Fruit fly (Drosophila melanogaster) whole organism, embryonic: ENCODE measurements around the gene Bhmt.

ENCODE experiments used
- Atf-2 ChIP-seq: fragments of 200-800 bp; sonication (Bioruptor generic); optimal IDR thresholded peaks from 2 replicates; lab custom pipeline; 2016; ENCODE audit warnings: missing biosample characterization, missing genetic modification characterization
- Atf6 ChIP-seq: fragments of 200-800 bp; sonication (Bioruptor generic); IDR thresholded peaks from 2 replicates; pipeline ENCODE4 v1.3.6; 2022; ENCODE audit warnings: missing biosample characterization, missing genetic modification characterization
- BtbVII ChIP-seq: fragments of 200-800 bp; sonication (Bioruptor generic); optimal IDR thresholded peaks from 3 replicates; lab custom pipeline; 2017; ENCODE audit warnings: missing biosample characterization, mild to moderate bottlenecking, missing genetic modification characterization
- Bteb2 ChIP-seq: fragments of 200-800 bp; sonication (Bioruptor generic); optimal IDR thresholded peaks from 2 replicates; lab custom pipeline; 2016; ENCODE audit warnings: missing biosample characterization, missing genetic modification characterization
- CG10267 ChIP-seq: fragments of 200-800 bp; sonication (Bioruptor generic); optimal IDR thresholded peaks from 2 replicates; lab custom pipeline; 2018; ENCODE audit warnings: missing biosample characterization, mild to moderate bottlenecking, missing genetic modification characterization, moderate library complexity
- CG10321 ChIP-seq: fragments of 200-800 bp; sonication (Bioruptor generic); IDR thresholded peaks from 2 replicates; pipeline ENCODE4 v1.3.6; 2022; ENCODE audit warnings: missing biosample characterization, missing genetic modification characterization
- CG12236 ChIP-seq: fragments of 200-800 bp; sonication (Bioruptor generic); optimal IDR thresholded peaks from 2 replicates; lab custom pipeline; 2016; ENCODE audit warnings: missing biosample characterization, missing genetic modification characterization
- CG13296 ChIP-seq: fragments of 200-800 bp; sonication (Bioruptor generic); optimal IDR thresholded peaks from 3 replicates; lab custom pipeline; 2018; ENCODE audit warnings: missing biosample characterization, mild to moderate bottlenecking, missing genetic modification characterization
- CG13624 ChIP-seq: fragments of 200-800 bp; sonication (Bioruptor generic); optimal IDR thresholded peaks from 2 replicates; lab custom pipeline; 2016; ENCODE audit warnings: missing biosample characterization, missing genetic modification characterization
- CG1647 ChIP-seq: fragments of 200-800 bp; sonication (Bioruptor generic); optimal IDR thresholded peaks from 3 replicates; lab custom pipeline; 2016; ENCODE audit warnings: missing biosample characterization, missing genetic modification characterization
- CG18262 ChIP-seq: fragments of 200-800 bp; optimal IDR thresholded peaks from 3 replicates; lab custom pipeline; 2019; ENCODE audit warnings: missing biosample characterization, mild to moderate bottlenecking, missing genetic modification characterization, moderate library complexity
- CG30431 ChIP-seq: fragments of 200-800 bp; sonication (Bioruptor generic); optimal IDR thresholded peaks from 2 replicates; lab custom pipeline; 2017; ENCODE audit warnings: missing biosample characterization, missing genetic modification characterization
- CG32767 ChIP-seq: fragments of 200-800 bp; sonication (Bioruptor generic); IDR thresholded peaks from 2 replicates; pipeline ENCODE4 v1.3.6; 2022; ENCODE audit warnings: missing biosample characterization, missing genetic modification characterization
- CG32772 ChIP-seq: fragments of 200-800 bp; sonication (Bioruptor generic); IDR thresholded peaks from 2 replicates; pipeline ENCODE4 v1.3.6; 2022; ENCODE audit warnings: missing biosample characterization, missing genetic modification characterization
- CG34422 ChIP-seq: fragments of 200-800 bp; sonication (Bioruptor generic); IDR thresholded peaks from 3 replicates; pipeline ENCODE4 v1.3.6; 2022; ENCODE audit warnings: missing biosample characterization, missing genetic modification characterization
- CG3838 ChIP-seq: fragments of 200-800 bp; sonication (Bioruptor generic); optimal IDR thresholded peaks from 3 replicates; lab custom pipeline; 2016; ENCODE audit warnings: missing biosample characterization, missing genetic modification characterization
- CG5245 ChIP-seq: fragments of 200-800 bp; sonication (Bioruptor generic); optimal IDR thresholded peaks from 3 replicates; lab custom pipeline; 2016; ENCODE audit warnings: missing biosample characterization, missing genetic modification characterization
- CG5953 ChIP-seq: fragments of 200-800 bp; sonication (Bioruptor generic); IDR thresholded peaks from 2 replicates; pipeline ENCODE4 v1.3.6; 2022; ENCODE audit warnings: missing biosample characterization, missing genetic modification characterization
- CG7745 ChIP-seq: fragments of 200-800 bp; sonication (Bioruptor generic); optimal IDR thresholded peaks from 2 replicates; lab custom pipeline; 2018; ENCODE audit warnings: missing biosample characterization, mild to moderate bottlenecking, missing genetic modification characterization, moderate library complexity
- CG7839 ChIP-seq: fragments of 200-800 bp; sonication (Bioruptor generic); optimal IDR thresholded peaks from 3 replicates; lab custom pipeline; 2018; ENCODE audit warnings: missing biosample characterization, mild to moderate bottlenecking, missing genetic modification characterization, moderate library complexity
- CG7963 ChIP-seq: fragments of 200-800 bp; sonication (Bioruptor generic); IDR thresholded peaks from 3 replicates; pipeline ENCODE4 v1.3.6; 2022; ENCODE audit warnings: missing biosample characterization, missing genetic modification characterization; ENCODE audit not compliant: partially characterized antibody
- CG9437 ChIP-seq: fragments of 200-800 bp; sonication (Bioruptor generic); optimal IDR thresholded peaks from 2 replicates; lab custom pipeline; 2018; ENCODE audit warnings: missing biosample characterization, mild to moderate bottlenecking, missing genetic modification characterization
- CG9797 ChIP-seq: fragments of 200-800 bp; sonication (Bioruptor generic); optimal IDR thresholded peaks from 3 replicates; lab custom pipeline; 2018; ENCODE audit warnings: missing biosample characterization, mild to moderate bottlenecking, missing genetic modification characterization
- CG9817 ChIP-seq: fragments of 200-800 bp; sonication (Bioruptor generic); optimal IDR thresholded peaks from 2 replicates; lab custom pipeline; 2018; ENCODE audit warnings: missing biosample characterization, mild to moderate bottlenecking, missing genetic modification characterization, moderate library complexity
- E2f1 ChIP-seq: fragments of 200-800 bp; sonication (Bioruptor generic); IDR thresholded peaks from 2 replicates; pipeline ENCODE4 v1.3.6; 2022; ENCODE audit warnings: missing biosample characterization, missing genetic modification characterization
- Fer1 ChIP-seq: fragments of 200-800 bp; sonication (Bioruptor generic); optimal IDR thresholded peaks from 2 replicates; lab custom pipeline; 2017; ENCODE audit warnings: missing biosample characterization, mild to moderate bottlenecking, missing genetic modification characterization
- HHEX ChIP-seq: fragments of 200-800 bp; sonication (Bioruptor generic); optimal IDR thresholded peaks from 3 replicates; lab custom pipeline; 2017; ENCODE audit warnings: missing biosample characterization, mild to moderate bottlenecking, missing genetic modification characterization, missing genetic modification reagents
- Nf-YA ChIP-seq: fragments of 200-800 bp; sonication (Bioruptor generic); IDR thresholded peaks from 2 replicates; pipeline ENCODE4 v1.3.6; 2022; ENCODE audit warnings: missing biosample characterization, missing genetic modification characterization
- Ptx1 ChIP-seq: fragments of 200-800 bp; sonication (Bioruptor generic); IDR thresholded peaks from 2 replicates; pipeline ENCODE4 v1.3.6; 2022; ENCODE audit warnings: missing biosample characterization, missing genetic modification characterization
- Vsx1 ChIP-seq: fragments of 200-800 bp; sonication (Bioruptor generic); optimal IDR thresholded peaks from 2 replicates; lab custom pipeline; 2017; ENCODE audit warnings: missing biosample characterization, mild to moderate bottlenecking, missing genetic modification characterization, missing genetic modification reagents
- ase ChIP-seq: fragments of 200-800 bp; sonication (Bioruptor generic); IDR thresholded peaks from 3 replicates; pipeline ENCODE4 v1.3.6; 2022; ENCODE audit warnings: missing biosample characterization, missing genetic modification characterization
- bbx ChIP-seq: fragments of 200-800 bp; sonication (Bioruptor generic); IDR thresholded peaks from 2 replicates; pipeline ENCODE4 v1.3.6; 2022; ENCODE audit warnings: missing biosample characterization, missing genetic modification characterization; ENCODE audit not compliant: partially characterized antibody
- bigmax ChIP-seq: fragments of 200-800 bp; sonication (Bioruptor generic); optimal IDR thresholded peaks from 2 replicates; lab custom pipeline; 2018; ENCODE audit warnings: missing biosample characterization, mild to moderate bottlenecking, missing genetic modification characterization
- bowl ChIP-seq: fragments of 200-800 bp; sonication (Bioruptor generic); IDR thresholded peaks from 2 replicates; pipeline ENCODE4 v1.3.6; 2022; ENCODE audit warnings: missing biosample characterization, missing genetic modification characterization
- cato ChIP-seq: fragments of 200-800 bp; sonication (Bioruptor generic); optimal IDR thresholded peaks from 2 replicates; lab custom pipeline; 2016; ENCODE audit warnings: missing biosample characterization, missing genetic modification characterization, borderline replicate concordance
- chif ChIP-seq, 2 experiments: fragments of 200-800 bp; sonication (Bioruptor generic); optimal IDR thresholded peaks; 3 replicates each; lab custom pipeline; 2016; ENCODE audit warnings: missing biosample characterization in 2 of 2, missing genetic modification characterization in 2 of 2
- croc ChIP-seq: fragments of 200-800 bp; sonication (Bioruptor generic); conservative IDR thresholded peaks from 3 replicates; pipeline ENCODE4 v1.3.6; 2022; ENCODE audit warnings: missing biosample characterization, missing genetic modification characterization
- danr ChIP-seq: fragments of 200-800 bp; sonication (Bioruptor generic); IDR thresholded peaks from 2 replicates; pipeline ENCODE4 v1.3.6; 2022; ENCODE audit warnings: missing biosample characterization, missing genetic modification characterization
- dysf ChIP-seq: fragments of 200-800 bp; sonication (Bioruptor generic); IDR thresholded peaks from 3 replicates; pipeline ENCODE4 v1.3.6; 2022; ENCODE audit warnings: missing biosample characterization, missing genetic modification characterization
- emc ChIP-seq: fragments of 200-800 bp; sonication (Bioruptor generic); optimal IDR thresholded peaks from 2 replicates; lab custom pipeline; 2016; ENCODE audit warnings: missing biosample characterization, missing genetic modification characterization
- gfzf ChIP-seq: fragments of 200-800 bp; sonication (Bioruptor generic); optimal IDR thresholded peaks from 2 replicates; lab custom pipeline; 2016; ENCODE audit warnings: missing biosample characterization, mild to moderate bottlenecking, missing genetic modification characterization, moderate library complexity
- ham ChIP-seq: fragments of 200-800 bp; sonication (Bioruptor generic); IDR thresholded peaks from 2 replicates; pipeline ENCODE4 v1.3.6; 2022; ENCODE audit warnings: missing biosample characterization, missing genetic modification characterization
- jigr1 ChIP-seq: fragments of 200-800 bp; sonication (Bioruptor generic); IDR thresholded peaks from 3 replicates; pipeline ENCODE4 v1.3.6; 2022; ENCODE audit warnings: missing biosample characterization, missing genetic modification characterization
- lab ChIP-seq: fragments of 200-800 bp; sonication (Bioruptor generic); optimal IDR thresholded peaks from 3 replicates; lab custom pipeline; 2017; ENCODE audit warnings: missing biosample characterization, missing genetic modification characterization, mild to moderate bottlenecking, moderate library complexity, missing genetic modification reagents
- mld ChIP-seq: fragments of 200-800 bp; sonication (Bioruptor generic); IDR thresholded peaks from 3 replicates; pipeline ENCODE4 v1.3.6; 2022; ENCODE audit warnings: missing biosample characterization, missing genetic modification characterization; ENCODE audit not compliant: partially characterized antibody
- onecut ChIP-seq: fragments of 200-800 bp; sonication (Bioruptor generic); IDR thresholded peaks from 2 replicates; pipeline ENCODE4 v1.3.6; 2022; ENCODE audit warnings: missing biosample characterization, missing genetic modification characterization
- pan ChIP-seq, 4 experiments: fragments of >200 bp in 3 of 4; fragments of 200-800 bp in 1 of 4; sonication (Bioruptor generic) in 1 of 4; optimal IDR thresholded peaks in 3 of 4; IDR thresholded peaks in 1 of 4; 2 replicates each; pipeline versions ENCODE4 v1.3.6 to Lab custom; 2017 to 2022; ENCODE audit warnings: missing biosample characterization in 2 of 4, missing genetic modification characterization in 2 of 4, mixed read lengths in 1 of 4
- slou ChIP-seq: fragments of 200-800 bp; sonication (Bioruptor generic); optimal IDR thresholded peaks from 3 replicates; lab custom pipeline; 2016; ENCODE audit warnings: missing biosample characterization, missing genetic modification characterization
- vnd ChIP-seq: fragments of 200-800 bp; sonication (Bioruptor generic); IDR thresholded peaks from 3 replicates; pipeline ENCODE4 v1.3.6; 2022; ENCODE audit warnings: missing biosample characterization, missing genetic modification characterization; ENCODE audit not compliant: partially characterized antibody
- zfh1 ChIP-seq: fragments of 200-800 bp; sonication (Bioruptor generic); IDR thresholded peaks from 3 replicates; pipeline ENCODE4 v1.3.6; 2022; ENCODE audit warnings: missing biosample characterization, missing genetic modification characterization

Gene Bhmt

DNA sequence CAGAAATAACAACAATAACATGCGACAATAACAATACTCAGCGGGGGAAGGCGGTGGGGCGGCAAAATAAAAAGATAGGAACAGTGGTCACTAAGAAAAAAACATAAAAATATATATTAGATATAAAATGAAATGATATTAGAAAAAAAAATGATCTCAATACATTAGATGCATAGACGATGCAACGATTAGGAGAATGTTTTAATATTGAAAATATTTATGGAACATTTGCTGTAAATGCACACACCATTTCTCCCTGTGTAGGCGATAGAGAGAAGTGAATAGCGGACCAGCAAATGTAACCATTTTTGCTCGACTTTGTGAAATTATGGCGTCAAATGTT, 9.1 kb upstream of the Bhmt start (continued):
- TF ChIP-seq bowl (GFP tag; lab: Robert Waterston, UW) (peak; percentile 79; the same call in 1 of the 2 replicates), cato (no peak), CG10321 (GFP tag; lab: Robert Waterston, UW) (peak; percentile 64), CG9437 (GFP tag; lab: Kevin White, UChicago) (no peak), CG7963 (GFP tag; lab: Robert Waterston, UW) (no peak), bbx (GFP tag; lab: Robert Waterston, UW) (no peak), lab (GFP tag; lab: Kevin White, UChicago) (peak; percentile 95), CG9817 (peak; percentile 80), CG3838 (GFP tag; lab: Kevin White, UChicago) (peak; percentile 49), CG32767 (GFP tag; lab: Robert Waterston, UW) (peak; percentile 87), BtbVII (GFP tag; lab: Kevin White, UChicago) (peak; percentile 83), slou (GFP tag; lab: Kevin White, UChicago) (peak; percentile 63), Bteb2 (GFP tag; lab: Kevin White, UChicago) (peak; percentile 61), Ptx1 (GFP tag; lab: Robert Waterston, UW) (peak; percentile 92), CG30431 (GFP tag; lab: Kevin White, UChicago) (peak; percentile 8), vnd (GFP tag; lab: Robert Waterston, UW) (no peak), croc (GFP tag; lab: Robert Waterston, UW) (peak; percentile 56), danr (GFP tag; lab: Robert Waterston, UW) (peak; percentile 74; the same call in 1 of the 2 replicates), emc (GFP tag; lab: Kevin White, UChicago) (no peak), CG12236 (GFP tag; lab: Kevin White, UChicago) (no peak), jigr1 (GFP tag; lab: Robert Waterston, UW) (peak; percentile 40; the same call in 2 of the 3 replicates), zfh1 (peak; percentile 87), gfzf (no peak), CG13624 (GFP tag; lab: Kevin White, UChicago) (peak; percentile 33), Atf6 (GFP tag; lab: Robert Waterston, UW) (peak; percentile 96), bigmax (GFP tag; lab: Kevin White, UChicago) (no peak), CG13296 (GFP tag; lab: Kevin White, UChicago) (peak; percentile 81), dysf (GFP tag; lab: Robert Waterston, UW) (peak; percentile 94), CG18262 (tag; lab: Kevin White, UChicago) (peak; percentile 71), CG10267 (tag; lab: Kevin White, UChicago) (peak; percentile 52), CG5953 (GFP tag; lab: Robert Waterston, UW) (peak; percentile 24; the same call in 1 of the 2 replicates), E2f1 (peak; percentile 88), CG32772 (GFP tag; lab: Robert Waterston, UW) (peak; percentile 87), Vsx1 (GFP tag; lab: Kevin White, UChicago) (peak; percentile 37), ham (GFP tag; lab: Robert Waterston, UW) (peak; percentile 90), pan (optimal IDR thresholded peaks at IDR 0.05; lab: Kevin White, UChicago) (no peak), pan (GFP tag; optimal IDR thresholded peaks at IDR 0.05 in 1 of 2, IDR thresholded peaks at IDR 0.05 in 1 of 2) (peak in 1 of 2 experiments; percentile 92), ase (GFP tag; lab: Robert Waterston, UW) (peak; percentile 81), Nf-YA (GFP tag; lab: Robert Waterston, UW) (peak; percentile 62; the same call in 1 of the 2 replicates), onecut (GFP tag; lab: Robert Waterston, UW) (peak; percentile 47; the same call in 1 of the 2 replicates), CG34422 (peak; percentile 89), CG1647 (GFP tag; lab: Kevin White, UChicago) (peak; percentile 25), HHEX (GFP tag; lab: Kevin White, UChicago) (peak; percentile 86), Fer1 (GFP tag; lab: Kevin White, UChicago) (peak; percentile 90), CG5245 (GFP tag; lab: Kevin White, UChicago) (peak; percentile 19), CG9797 (GFP tag; lab: Kevin White, UChicago) (no peak), CG7745 (tag; lab: Kevin White, UChicago) (no peak), CG7839 (tag; lab: Kevin White, UChicago) (peak; percentile 86), chif (GFP tag; optimal IDR thresholded peaks at IDR 0.05; lab: Kevin White, UChicago) (peak; percentile 5 to 33), mld (GFP tag; lab: Robert Waterston, UW) (no peak), Atf-2 (GFP tag; lab: Kevin White, UChicago) (peak; percentile 16)
